Fruit fly (Drosophila melanogaster) whole organism, embryonic: ENCODE measurements around the gene Charon.
A peak's percentile ranks its signal among the peaks of the same experiment; 100 is the strongest.

Source experiments
- ATbp ChIP-seq: fragments of 200-800 bp; sonication (Bioruptor generic); optimal IDR thresholded peaks from 2 replicates; lab custom pipeline; 2017; ENCODE audit warnings: missing biosample characterization, mild to moderate bottlenecking, missing genetic modification characterization, missing genetic modification reagents
- Aef1 ChIP-seq: fragments of 200-800 bp; sonication (Bioruptor generic); IDR thresholded peaks from 3 replicates; pipeline ENCODE4 v1.3.6; 2022; ENCODE audit warnings: missing biosample characterization, missing genetic modification characterization
- Atf3 ChIP-seq: fragments of 200-800 bp; sonication (Bioruptor generic); optimal IDR thresholded peaks from 3 replicates; lab custom pipeline; 2016; ENCODE audit warnings: missing biosample characterization, missing genetic modification characterization
- Awh ChIP-seq: fragments of 200-800 bp; sonication (Bioruptor generic); IDR thresholded peaks from 2 replicates; pipeline ENCODE4, ENCODE4 v1.3.6; 2022; ENCODE audit warnings: missing biosample characterization, missing genetic modification characterization
- CG10321 ChIP-seq: fragments of 200-800 bp; sonication (Bioruptor generic); IDR thresholded peaks from 2 replicates; pipeline ENCODE4 v1.3.6; 2022; ENCODE audit warnings: missing biosample characterization, missing genetic modification characterization
- CG12219 ChIP-seq: fragments of 200-800 bp; sonication (Bioruptor generic); optimal IDR thresholded peaks from 3 replicates; lab custom pipeline; 2018; ENCODE audit warnings: missing biosample characterization, mild to moderate bottlenecking, missing genetic modification characterization
- CG13296 ChIP-seq: fragments of 200-800 bp; sonication (Bioruptor generic); optimal IDR thresholded peaks from 3 replicates; lab custom pipeline; 2018; ENCODE audit warnings: missing biosample characterization, mild to moderate bottlenecking, missing genetic modification characterization
- CG18262 ChIP-seq: fragments of 200-800 bp; optimal IDR thresholded peaks from 3 replicates; lab custom pipeline; 2019; ENCODE audit warnings: missing biosample characterization, mild to moderate bottlenecking, missing genetic modification characterization, moderate library complexity
- CG2199 ChIP-seq: fragments of 200-800 bp; sonication (Bioruptor generic); IDR thresholded peaks from 3 replicates; pipeline ENCODE4 v1.3.6; 2022; ENCODE audit warnings: missing biosample characterization, missing genetic modification characterization
- CG2678 ChIP-seq: fragments of 200-800 bp; sonication (Bioruptor generic); optimal IDR thresholded peaks from 3 replicates; lab custom pipeline; 2019; ENCODE audit warnings: missing biosample characterization, mild to moderate bottlenecking, missing genetic modification characterization, moderate library complexity
- CG31441 ChIP-seq: fragments of 200-800 bp; sonication (Bioruptor generic); IDR thresholded peaks from 2 replicates; pipeline ENCODE4 v1.3.6; 2022; ENCODE audit warnings: missing biosample characterization, missing genetic modification characterization
- CG32767 ChIP-seq: fragments of 200-800 bp; sonication (Bioruptor generic); IDR thresholded peaks from 2 replicates; pipeline ENCODE4 v1.3.6; 2022; ENCODE audit warnings: missing biosample characterization, missing genetic modification characterization
- CG3838 ChIP-seq: fragments of 200-800 bp; sonication (Bioruptor generic); optimal IDR thresholded peaks from 3 replicates; lab custom pipeline; 2016; ENCODE audit warnings: missing biosample characterization, missing genetic modification characterization
- CG4282 ChIP-seq: fragments of 200-800 bp; sonication (Bioruptor generic); optimal IDR thresholded peaks from 2 replicates; lab custom pipeline; 2016; ENCODE audit warnings: missing biosample characterization, missing genetic modification characterization
- CG4328 ChIP-seq: fragments of 200-800 bp; sonication (Bioruptor generic); optimal IDR thresholded peaks from 3 replicates; lab custom pipeline; 2017; ENCODE audit warnings: missing biosample characterization, missing genetic modification reagents, missing genetic modification characterization
- CG4360 ChIP-seq: fragments of 200-800 bp; sonication (Bioruptor generic); IDR thresholded peaks from 2 replicates; pipeline ENCODE4 v1.3.6; 2022; ENCODE audit warnings: missing biosample characterization, missing genetic modification characterization
- CG6654 ChIP-seq: fragments of 200-800 bp; sonication (Bioruptor generic); optimal IDR thresholded peaks from 2 replicates; lab custom pipeline; 2017; ENCODE audit warnings: missing biosample characterization, mild to moderate bottlenecking, missing genetic modification characterization
- CG7963 ChIP-seq: fragments of 200-800 bp; sonication (Bioruptor generic); IDR thresholded peaks from 3 replicates; pipeline ENCODE4 v1.3.6; 2022; ENCODE audit warnings: missing biosample characterization, missing genetic modification characterization; ENCODE audit not compliant: partially characterized antibody
- CG8290 ChIP-seq, 3 experiments: fragments of 200-800 bp; sonication (Bioruptor generic); optimal IDR thresholded peaks; 2 replicates each; lab custom pipeline; 2016 to 2019; ENCODE audit warnings: missing biosample characterization in 3 of 3, missing genetic modification characterization in 3 of 3, mild to moderate bottlenecking in 2 of 3, moderate library complexity in 1 of 3
- CkIIα-i1 ChIP-seq: fragments of 200-800 bp; sonication (Bioruptor generic); IDR thresholded peaks from 2 replicates; pipeline ENCODE4 v1.3.6; 2022; ENCODE audit warnings: missing biosample characterization, missing genetic modification characterization
- D ChIP-seq, 2 experiments: fragments of 200-800 bp in 1 of 2; fragments of >200 bp in 1 of 2; sonication (Bioruptor generic) in 1 of 2; optimal IDR thresholded peaks; 2 replicates in 1 of 2; 3 replicates in 1 of 2; lab custom pipeline; 2017; ENCODE audit warnings: mild to moderate bottlenecking in 1 of 2, missing biosample characterization in 1 of 2, missing genetic modification characterization in 1 of 2, missing genetic modification reagents in 1 of 2
- E2f1 ChIP-seq: fragments of 200-800 bp; sonication (Bioruptor generic); IDR thresholded peaks from 2 replicates; pipeline ENCODE4 v1.3.6; 2022; ENCODE audit warnings: missing biosample characterization, missing genetic modification characterization
- Gug ChIP-seq: fragments of 200-800 bp; sonication (Bioruptor generic); IDR thresholded peaks from 4 replicates; pipeline ENCODE4 v1.3.6; 2022; ENCODE audit warnings: missing biosample characterization, missing genetic modification characterization
- Hmr ChIP-seq: fragments of 200-800 bp; sonication (Bioruptor generic); optimal IDR thresholded peaks from 3 replicates; lab custom pipeline; 2017; ENCODE audit warnings: mild to moderate bottlenecking, missing biosample characterization, missing genetic modification reagents, missing genetic modification characterization
- Meics ChIP-seq: fragments of 200-800 bp; sonication (Bioruptor generic); optimal IDR thresholded peaks from 2 replicates; lab custom pipeline; 2017; ENCODE audit warnings: missing biosample characterization, mild to moderate bottlenecking, missing genetic modification characterization
- Opbp ChIP-seq: fragments of 200-800 bp; sonication (Bioruptor generic); IDR thresholded peaks from 3 replicates; pipeline ENCODE4 v1.3.6; 2022; ENCODE audit warnings: missing biosample characterization, missing genetic modification characterization; ENCODE audit not compliant: partially characterized antibody
- Scr ChIP-seq: fragments of 200-800 bp; sonication (Bioruptor generic); IDR thresholded peaks from 2 replicates; pipeline ENCODE4 v1.3.6; 2022; ENCODE audit warnings: missing biosample characterization, missing genetic modification characterization; ENCODE audit not compliant: partially characterized antibody
- Ssrp ChIP-seq: fragments of 200-800 bp; sonication (Bioruptor generic); optimal IDR thresholded peaks from 2 replicates; lab custom pipeline; 2018; ENCODE audit warnings: missing biosample characterization, mild to moderate bottlenecking, missing genetic modification characterization, moderate library complexity
- aop ChIP-seq: fragments of 200-800 bp; sonication (Bioruptor generic); IDR thresholded peaks from 2 replicates; pipeline ENCODE4 v1.3.6; 2022; ENCODE audit warnings: missing biosample characterization, missing genetic modification characterization
- ash1 ChIP-seq: fragments of 200-800 bp; sonication (Bioruptor generic); optimal IDR thresholded peaks from 2 replicates; lab custom pipeline; 2018; ENCODE audit warnings: missing biosample characterization, mild to moderate bottlenecking, missing genetic modification characterization
- bcd ChIP-seq: fragments of 200-800 bp; sonication (Bioruptor generic); optimal IDR thresholded peaks from 2 replicates; lab custom pipeline; 2017; ENCODE audit warnings: missing biosample characterization, mild to moderate bottlenecking, missing genetic modification characterization
- bsh ChIP-seq, 2 experiments: fragments of 200-800 bp; sonication (Bioruptor generic); optimal IDR thresholded peaks; 2 replicates each; lab custom pipeline; 2017 to 2018; ENCODE audit warnings: mild to moderate bottlenecking in 2 of 2, missing biosample characterization in 2 of 2, missing genetic modification characterization in 2 of 2, moderate library complexity in 1 of 2
- chinmo ChIP-seq: fragments of 200-800 bp; sonication (Bioruptor generic); IDR thresholded peaks from 4 replicates; pipeline ENCODE4 v1.3.6; 2022; ENCODE audit warnings: missing biosample characterization, missing genetic modification characterization; ENCODE audit not compliant: partially characterized antibody
- cwo ChIP-seq: fragments of 200-800 bp; sonication (Bioruptor generic); optimal IDR thresholded peaks from 3 replicates; lab custom pipeline; 2017; ENCODE audit warnings: missing biosample characterization, missing genetic modification characterization, mild to moderate bottlenecking, moderate library complexity, missing genetic modification reagents
- dati ChIP-seq: fragments of 200-800 bp; sonication (Bioruptor generic); IDR thresholded peaks from 2 replicates; pipeline ENCODE4 v1.3.6; 2022; ENCODE audit warnings: missing biosample characterization, missing genetic modification characterization
- dm ChIP-seq: fragments of 200-800 bp; sonication (Bioruptor generic); optimal IDR thresholded peaks from 3 replicates; lab custom pipeline; 2016; ENCODE audit warnings: missing biosample characterization, missing genetic modification characterization
- fru ChIP-seq: fragments of >200 bp; optimal IDR thresholded peaks from 2 replicates; lab custom pipeline; 2017
- jumu ChIP-seq: fragments of 200-800 bp; sonication (Bioruptor generic); optimal IDR thresholded peaks from 3 replicates; lab custom pipeline; 2016; ENCODE audit warnings: missing biosample characterization, missing genetic modification characterization
- nau ChIP-seq: fragments of 200-800 bp; sonication (Bioruptor generic); optimal IDR thresholded peaks from 3 replicates; lab custom pipeline; 2017; ENCODE audit warnings: missing biosample characterization, mild to moderate bottlenecking, missing genetic modification characterization, missing genetic modification reagents
- odd ChIP-seq: fragments of 200-800 bp; sonication (Bioruptor generic); optimal IDR thresholded peaks from 2 replicates; lab custom pipeline; 2017; ENCODE audit warnings: missing biosample characterization, mild to moderate bottlenecking, missing genetic modification characterization
- repo ChIP-seq: fragments of 200-800 bp; sonication (Bioruptor generic); optimal IDR thresholded peaks from 2 replicates; lab custom pipeline; 2016; ENCODE audit warnings: missing biosample characterization, missing genetic modification characterization
- rib ChIP-seq: fragments of 200-800 bp; sonication (Bioruptor generic); IDR thresholded peaks from 2 replicates; pipeline ENCODE4 v1.3.6; 2022; ENCODE audit warnings: missing biosample characterization, missing genetic modification characterization
- sd ChIP-seq: fragments of 200-800 bp; sonication (Bioruptor generic); optimal IDR thresholded peaks from 3 replicates; lab custom pipeline; 2018; ENCODE audit warnings: missing biosample characterization, mild to moderate bottlenecking, missing genetic modification characterization, moderate library complexity
- seq ChIP-seq: fragments of 200-800 bp; sonication (Bioruptor generic); IDR thresholded peaks from 2 replicates; pipeline ENCODE4 v1.3.6; 2022; ENCODE audit warnings: missing biosample characterization, missing genetic modification characterization
- slp2 ChIP-seq: fragments of 200-800 bp; sonication (Bioruptor generic); optimal IDR thresholded peaks from 2 replicates; lab custom pipeline; 2016; ENCODE audit warnings: missing biosample characterization, missing genetic modification characterization
- ttk ChIP-seq: fragments of 200-800 bp; sonication (Bioruptor generic); IDR thresholded peaks from 2 replicates; pipeline ENCODE4 v2.1.2; 2022; ENCODE audit warnings: missing biosample characterization, missing genetic modification characterization
- tup ChIP-seq: fragments of 200-800 bp; sonication (Bioruptor generic); optimal IDR thresholded peaks from 2 replicates; lab custom pipeline; 2016; ENCODE audit warnings: missing biosample characterization, mild to moderate bottlenecking, missing genetic modification characterization, moderate library complexity
- vnd ChIP-seq: fragments of 200-800 bp; sonication (Bioruptor generic); IDR thresholded peaks from 3 replicates; pipeline ENCODE4 v1.3.6; 2022; ENCODE audit warnings: missing biosample characterization, missing genetic modification characterization; ENCODE audit not compliant: partially characterized antibody
- wor ChIP-seq: fragments of 200-800 bp; sonication (Bioruptor generic); IDR thresholded peaks from 2 replicates; pipeline ENCODE4 v1.3.6; 2022; ENCODE audit warnings: missing biosample characterization, missing genetic modification characterization
- zen2 ChIP-seq: fragments of 200-800 bp; sonication (Bioruptor generic); IDR thresholded peaks from 3 replicates; pipeline ENCODE4 v1.3.6; 2022; ENCODE audit warnings: missing biosample characterization, missing genetic modification characterization; ENCODE audit not compliant: partially characterized antibody
- zf30C ChIP-seq: fragments of 200-800 bp; sonication (Bioruptor generic); optimal IDR thresholded peaks from 3 replicates; lab custom pipeline; 2018; ENCODE audit warnings: missing biosample characterization, mild to moderate bottlenecking, missing genetic modification characterization

The Charon gene

dm6 chr2L:1125437-1125836 is 47.2 kb downstream of the Charon start (continued):
- no peak for TF ChIP-seq nau (GFP tag; lab: Kevin White, UChicago)
- no peak for TF ChIP-seq Gug (GFP tag; lab: Robert Waterston, UW)
- TF ChIP-seq ttk (GFP tag; lab: Robert Waterston, UW) = no peak
- TF ChIP-seq E2f1 (GFP tag; lab: Robert Waterston, UW) = no peak
- no peak for TF ChIP-seq CG31441 (GFP tag; lab: Robert Waterston, UW)
- no peak for TF ChIP-seq Atf3
- TF ChIP-seq repo (GFP tag; lab: Kevin White, UChicago) = no peak
- peak; percentile 20 for TF ChIP-seq ATbp (GFP tag; lab: Kevin White, UChicago)
- TF ChIP-seq seq (GFP tag; lab: Robert Waterston, UW) = 0 out of 2 replicates have a peak, but pooled peaks have one; percentile 18
- no peak for TF ChIP-seq Ssrp
- TF ChIP-seq tup (GFP tag; lab: Kevin White, UChicago) = no peak
- no peak for TF ChIP-seq CG18262 (tag; lab: Kevin White, UChicago)
- no peak for TF ChIP-seq fru (lab: Kevin White, UChicago)
- no peak for TF ChIP-seq CG12219 (GFP tag; lab: Kevin White, UChicago)
- TF ChIP-seq CG8290 (GFP tag; optimal IDR thresholded peaks at IDR 0.05; lab: Kevin White, UChicago) = no peak
- TF ChIP-seq CG8290 (tag; optimal IDR thresholded peaks at IDR 0.05; lab: Kevin White, UChicago) = peak in 1 of 2 experiments; percentile 61
- TF ChIP-seq CG6654 (GFP tag; lab: Kevin White, UChicago) = no peak
- peak; percentile 31 for TF ChIP-seq sd
- TF ChIP-seq dati (GFP tag; lab: Robert Waterston, UW) = no peak
- TF ChIP-seq rib (GFP tag; lab: Robert Waterston, UW) = no peak
- no peak for TF ChIP-seq dm (GFP tag; lab: Kevin White, UChicago)
- TF ChIP-seq odd = no peak
- no peak for TF ChIP-seq Awh (GFP tag; lab: Robert Waterston, UW)
- TF ChIP-seq CG4360 (GFP tag; lab: Robert Waterston, UW) = no peak
- TF ChIP-seq Hmr (GFP tag; lab: Kevin White, UChicago) = peak; percentile 1
- no peak for TF ChIP-seq CG13296
- no peak for TF ChIP-seq Aef1
- no peak for TF ChIP-seq CG32767 (GFP tag; lab: Robert Waterston, UW)
- TF ChIP-seq bsh (GFP tag; optimal IDR thresholded peaks at IDR 0.05; lab: Kevin White, UChicago) = no peak
- no peak for TF ChIP-seq aop
- no peak for TF ChIP-seq zen2
- no peak for TF ChIP-seq CkIIα-i1 (GFP tag; lab: Robert Waterston, UW)
- no peak for TF ChIP-seq CG4282 (GFP tag; lab: Kevin White, UChicago)
- no peak for TF ChIP-seq slp2
- TF ChIP-seq CG10321 (GFP tag; lab: Robert Waterston, UW) = no peak
- no peak for TF ChIP-seq CG7963
- TF ChIP-seq bcd (GFP tag; lab: Kevin White, UChicago) = no peak
- no peak for TF ChIP-seq CG3838 (GFP tag; lab: Kevin White, UChicago)
- TF ChIP-seq chinmo (GFP tag; lab: Robert Waterston, UW) = peak; percentile 79; the same call in 2 of the 4 replicates
- TF ChIP-seq jumu = no peak
- TF ChIP-seq CG4328 (GFP tag; lab: Kevin White, UChicago) = no peak
- peak; percentile 63 for TF ChIP-seq cwo (GFP tag; lab: Kevin White, UChicago)
- TF ChIP-seq ash1 (GFP tag; lab: Kevin White, UChicago) = no peak
- no peak for TF ChIP-seq D (optimal IDR thresholded peaks at IDR 0.05; lab: Kevin White, UChicago)
- TF ChIP-seq D (GFP tag; optimal IDR thresholded peaks at IDR 0.05; lab: Kevin White, UChicago) = no peak
- TF ChIP-seq vnd (GFP tag; lab: Robert Waterston, UW) = no peak
- no peak for TF ChIP-seq Opbp
- TF ChIP-seq Meics = no peak
- TF ChIP-seq Scr (GFP tag; lab: Robert Waterston, UW) = no peak
- no peak for TF ChIP-seq zf30C (GFP tag; lab: Kevin White, UChicago)
- no peak for TF ChIP-seq CG2199 (GFP tag; lab: Robert Waterston, UW)
- no peak for TF ChIP-seq wor (GFP tag; lab: Robert Waterston, UW)
- TF ChIP-seq CG2678 (tag; lab: Kevin White, UChicago) = peak; percentile 19
